Worm (Caenorhabditis elegans) whole organism, L2 larva: ENCODE measurements around the gene Y66D12A.13.

Source experiments
- R02D3.7 ChIP-seq: fragments of 150-350 bp; optimal IDR thresholded peaks from 2 replicates; lab custom pipeline; 2014; ENCODE audit warnings: missing biosample characterization, missing genetic modification characterization
- unc-39 ChIP-seq: fragments of 150-350 bp; optimal IDR thresholded peaks from 2 replicates; lab custom pipeline; 2014; ENCODE audit warnings: missing biosample characterization, missing genetic modification characterization

- TF ChIP-seq R02D3.7 (tag; lab: Kevin White, UChicago) (no peak), unc-39 (tag; lab: Kevin White, UChicago) (no peak)
These were observed 40.7 kb downstream of the Y66D12A.13 start, which contains the start of gene Y66D12A.3 for ce11 chrIII:11588911-11589310.
